Fruit fly (Drosophila melanogaster): Measurements from ENCODE around the gene CG13280.
A peak's percentile ranks its signal among the peaks of the same experiment; 100 is the strongest.

Gene CG13280

dm6 chr2L:16824905-16825333 lies 4.0 kb upstream of the CG13280 start, which contains the start of gene Cse1:
Cse1 (minus strand) TSS chr2L:16825207.
- TF ChIP-seq CG12659 (GFP tag; optimal IDR thresholded peaks at IDR 0.05) (peak; percentile 21), Hr78 (GFP tag; optimal IDR thresholded peaks at IDR 0.05) (no peak), Jarid2 (GFP tag; optimal IDR thresholded peaks at IDR 0.05) (no peak), sd (tag; optimal IDR thresholded peaks at IDR 0.05) (peak; percentile 76), CG10209 (GFP tag; optimal IDR thresholded peaks at IDR 0.05) (no peak), so (GFP tag; IDR thresholded peaks at IDR 0.05) (no peak), CG31224 (GFP tag; IDR thresholded peaks at IDR 0.05) (0 out of 2 replicates have a peak, but pooled peaks have one; percentile 22), CG2116 (GFP tag; optimal IDR thresholded peaks at IDR 0.05) (peak; percentile 23), mld (GFP tag; IDR thresholded peaks at IDR 0.05; ENCODE audit: partially characterized antibody) (peak; percentile 52; the same call in 1 of the 3 replicates), CG1529 (GFP tag; optimal IDR thresholded peaks at IDR 0.05) (no peak), CG17912 (GFP tag; optimal IDR thresholded peaks at IDR 0.05) (no peak), peb (GFP tag; IDR thresholded peaks at IDR 0.05) (no peak), Sin3A (optimal IDR thresholded peaks at IDR 0.05) (peak; percentile 68), sens (GFP tag) (peak; percentile 38), bsh (GFP tag; optimal IDR thresholded peaks at IDR 0.05) (no peak), CG2129 (GFP tag; IDR thresholded peaks at IDR 0.05; ENCODE audit: partially characterized antibody) (peak; percentile 56), lmd (GFP tag; IDR thresholded peaks at IDR 0.05) (no peak), ewg (GFP tag; optimal IDR thresholded peaks at IDR 0.05) (peak; percentile 67), bbx (GFP tag; IDR thresholded peaks at IDR 0.05; ENCODE audit: partially characterized antibody) (peak; percentile 55; the same call in 1 of the 2 replicates), CG17802 (tag; optimal IDR thresholded peaks at IDR 0.05) (no peak), chinmo (GFP tag; IDR thresholded peaks at IDR 0.05; ENCODE audit: partially characterized antibody) (0 out of 4 replicates have a peak, but pooled peaks have one; percentile 56), insv (GFP tag; optimal IDR thresholded peaks at IDR 0.05) (peak in 1 of 2 experiments; percentile 34), CG1024 (GFP tag; IDR thresholded peaks at IDR 0.05) (no peak), TFAM (GFP tag; optimal IDR thresholded peaks at IDR 0.05) (no peak), Optix (GFP tag; IDR thresholded peaks at IDR 0.05) (no peak), gem (tag; optimal IDR thresholded peaks at IDR 0.05) (no peak), Bgb (GFP tag; IDR thresholded peaks at IDR 0.05; ENCODE audit: partially characterized antibody) (peak; percentile 45; the same call in 1 of the 2 replicates), Opbp (GFP tag; IDR thresholded peaks at IDR 0.05; ENCODE audit: partially characterized antibody) (peak; percentile 57; the same call in 1 of the 3 replicates), CG16813 (GFP tag; IDR thresholded peaks at IDR 0.05; ENCODE audit: partially characterized antibody) (peak; percentile 72), Med (GFP tag) (peak; percentile 59), knrl (GFP tag; IDR thresholded peaks at IDR 0.05; ENCODE audit: partially characterized antibody) (peak; percentile 68), lab (GFP tag; optimal IDR thresholded peaks at IDR 0.05) (no peak), CG13287 (GFP tag; IDR thresholded peaks at IDR 0.05; ENCODE audit: partially characterized antibody) (peak; percentile 70), Hey (tag; optimal IDR thresholded peaks at IDR 0.05) (no peak), CG17568 (GFP tag; optimal IDR thresholded peaks at IDR 0.05) (no peak), h (optimal IDR thresholded peaks at IDR 0.05) (no peak), Fer2 (tag; optimal IDR thresholded peaks at IDR 0.05) (no peak), CG10543 (GFP tag; optimal IDR thresholded peaks at IDR 0.05) (no peak), CG2889 (GFP tag; IDR thresholded peaks at IDR 0.05) (no peak), CG3995 (GFP tag; optimal IDR thresholded peaks at IDR 0.05) (peak; percentile 56), row (GFP tag; IDR thresholded peaks at IDR 0.05) (peak; percentile 36; the same call in 1 of the 3 replicates), Myb (GFP tag; optimal IDR thresholded peaks at IDR 0.05) (peak; percentile 12), CG11247 (GFP tag; IDR thresholded peaks at IDR 0.05) (no peak), Rx (GFP tag; IDR thresholded peaks at IDR 0.05) (no peak), MBD-R2 (GFP tag; IDR thresholded peaks at IDR 0.05) (peak; percentile 45; the same call in 1 of the 2 replicates), nmo (GFP tag; optimal IDR thresholded peaks at IDR 0.05) (peak; percentile 40), amos (GFP tag; IDR thresholded peaks at IDR 0.05; ENCODE audit: partially characterized antibody) (peak; percentile 69), CG18619 (GFP tag; optimal IDR thresholded peaks at IDR 0.05) (no peak), lilli (GFP tag; optimal IDR thresholded peaks at IDR 0.05) (no peak)

Measured in whole organism, embryonic.